Fruit fly (Drosophila melanogaster) whole organism, embryonic: Measurements from ENCODE around the gene Cpr67Fa1.
A peak's percentile ranks its signal among the peaks of the same experiment; 100 is the strongest.

Experiments used
- B-H1 ChIP-seq: fragments of 200-800 bp; sonication (Bioruptor generic); IDR thresholded peaks from 3 replicates; pipeline ENCODE4 v1.3.6; 2022; ENCODE audit warnings: missing biosample characterization, missing genetic modification characterization
- BtbVII ChIP-seq: fragments of 200-800 bp; sonication (Bioruptor generic); optimal IDR thresholded peaks from 3 replicates; lab custom pipeline; 2017; ENCODE audit warnings: missing biosample characterization, mild to moderate bottlenecking, missing genetic modification characterization
- Bteb2 ChIP-seq: fragments of 200-800 bp; sonication (Bioruptor generic); optimal IDR thresholded peaks from 2 replicates; lab custom pipeline; 2016; ENCODE audit warnings: missing biosample characterization, missing genetic modification characterization
- CG10147 ChIP-seq: fragments of 200-800 bp; sonication (Bioruptor generic); optimal IDR thresholded peaks from 2 replicates; lab custom pipeline; 2019; ENCODE audit warnings: missing biosample characterization, mild to moderate bottlenecking, missing genetic modification characterization, moderate library complexity
- CG10431 ChIP-seq: fragments of 200-800 bp; sonication (Bioruptor generic); optimal IDR thresholded peaks from 3 replicates; lab custom pipeline; 2018; ENCODE audit warnings: missing biosample characterization, mild to moderate bottlenecking, missing genetic modification characterization
- CG10565 ChIP-seq: fragments of 200-800 bp; sonication (Bioruptor generic); optimal IDR thresholded peaks from 3 replicates; lab custom pipeline; 2016; ENCODE audit warnings: missing biosample characterization, mild to moderate bottlenecking, missing genetic modification characterization
- CG12219 ChIP-seq: fragments of 200-800 bp; sonication (Bioruptor generic); optimal IDR thresholded peaks from 3 replicates; lab custom pipeline; 2018; ENCODE audit warnings: missing biosample characterization, mild to moderate bottlenecking, missing genetic modification characterization
- CG15011 ChIP-seq: fragments of 200-800 bp; sonication (Bioruptor generic); optimal IDR thresholded peaks from 3 replicates; lab custom pipeline; 2018; ENCODE audit warnings: missing biosample characterization, mild to moderate bottlenecking, missing genetic modification characterization
- CG15514 ChIP-seq: fragments of 200-800 bp; sonication (Bioruptor generic); optimal IDR thresholded peaks from 3 replicates; lab custom pipeline; 2017; ENCODE audit warnings: missing biosample characterization, missing genetic modification characterization, mild to moderate bottlenecking, moderate library complexity, missing genetic modification reagents
- CG1602 ChIP-seq: fragments of 200-800 bp; sonication (Bioruptor generic); optimal IDR thresholded peaks from 3 replicates; lab custom pipeline; 2016; ENCODE audit warnings: missing biosample characterization, missing genetic modification characterization
- CG16815 ChIP-seq: fragments of 200-800 bp; sonication (Bioruptor generic); optimal IDR thresholded peaks from 3 replicates; lab custom pipeline; 2017; ENCODE audit warnings: missing biosample characterization, mild to moderate bottlenecking, missing genetic modification characterization
- CG17829 ChIP-seq: fragments of 200-800 bp; optimal IDR thresholded peaks from 2 replicates; lab custom pipeline; 2019; ENCODE audit warnings: missing biosample characterization, mild to moderate bottlenecking, missing genetic modification characterization, moderate library complexity
- CG2199 ChIP-seq: fragments of 200-800 bp; sonication (Bioruptor generic); IDR thresholded peaks from 3 replicates; pipeline ENCODE4 v1.3.6; 2022; ENCODE audit warnings: missing biosample characterization, missing genetic modification characterization
- CG3163 ChIP-seq: fragments of 200-800 bp; sonication (Bioruptor generic); optimal IDR thresholded peaks from 3 replicates; lab custom pipeline; 2016; ENCODE audit warnings: missing biosample characterization, missing genetic modification characterization
- CG34376 ChIP-seq: fragments of 200-800 bp; sonication (Bioruptor generic); optimal IDR thresholded peaks from 2 replicates; lab custom pipeline; 2018; ENCODE audit warnings: missing biosample characterization, mild to moderate bottlenecking, missing genetic modification characterization
- CG6254 ChIP-seq: fragments of 200-800 bp; sonication (Bioruptor generic); optimal IDR thresholded peaks from 3 replicates; lab custom pipeline; 2017; ENCODE audit warnings: mild to moderate bottlenecking, missing biosample characterization, missing genetic modification reagents, missing genetic modification characterization
- CG6689 ChIP-seq: fragments of 200-800 bp; sonication (Bioruptor generic); IDR thresholded peaks from 2 replicates; pipeline ENCODE4 v1.3.6; 2022; ENCODE audit warnings: missing biosample characterization, missing genetic modification characterization
- CG9609 ChIP-seq: fragments of 200-800 bp; sonication (Bioruptor generic); optimal IDR thresholded peaks from 3 replicates; lab custom pipeline; 2016; ENCODE audit warnings: missing biosample characterization, missing genetic modification characterization
- CTCF ChIP-seq: fragments of 200-800 bp; sonication (Bioruptor generic); optimal IDR thresholded peaks from 2 replicates; lab custom pipeline; 2017; ENCODE audit warnings: missing biosample characterization, mild to moderate bottlenecking, missing genetic modification characterization, moderate library complexity
- D ChIP-seq, 2 experiments: fragments of 200-800 bp in 1 of 2; fragments of >200 bp in 1 of 2; sonication (Bioruptor generic) in 1 of 2; optimal IDR thresholded peaks; 2 replicates in 1 of 2; 3 replicates in 1 of 2; lab custom pipeline; 2017; ENCODE audit warnings: mild to moderate bottlenecking in 1 of 2, missing biosample characterization in 1 of 2, missing genetic modification characterization in 1 of 2, missing genetic modification reagents in 1 of 2
- Dip3 ChIP-seq: fragments of 200-800 bp; sonication (Bioruptor generic); optimal IDR thresholded peaks from 3 replicates; lab custom pipeline; 2016; ENCODE audit warnings: missing biosample characterization, missing genetic modification characterization
- Ets97D ChIP-seq: fragments of 200-800 bp; sonication (Bioruptor generic); optimal IDR thresholded peaks from 3 replicates; lab custom pipeline; 2016; ENCODE audit warnings: missing biosample characterization, missing genetic modification characterization
- Fer1 ChIP-seq: fragments of 200-800 bp; sonication (Bioruptor generic); optimal IDR thresholded peaks from 2 replicates; lab custom pipeline; 2017; ENCODE audit warnings: missing biosample characterization, mild to moderate bottlenecking, missing genetic modification characterization
- HLH4C ChIP-seq: fragments of 200-800 bp; sonication (Bioruptor generic); IDR thresholded peaks from 3 replicates; pipeline ENCODE4 v1.3.6; 2022; ENCODE audit warnings: missing biosample characterization, missing genetic modification characterization; ENCODE audit not compliant: partially characterized antibody
- Mad ChIP-seq: fragments of 200-800 bp; sonication (Bioruptor generic); optimal IDR thresholded peaks from 2 replicates; lab custom pipeline; 2016; ENCODE audit warnings: missing biosample characterization, missing genetic modification characterization
- Med ChIP-seq: fragments of 200-800 bp; sonication (Bioruptor generic); peaks from one replicate; lab custom pipeline; 2016; ENCODE audit warnings: missing biosample characterization, missing genetic modification characterization, mild to moderate bottlenecking, inconsistent platforms, moderate library complexity
- Oaz ChIP-seq: fragments of 200-800 bp; sonication (Bioruptor generic); IDR thresholded peaks from 2 replicates; pipeline ENCODE4 v1.3.6; 2022; ENCODE audit warnings: missing biosample characterization, missing genetic modification characterization
- Scr ChIP-seq: fragments of 200-800 bp; sonication (Bioruptor generic); IDR thresholded peaks from 2 replicates; pipeline ENCODE4 v1.3.6; 2022; ENCODE audit warnings: missing biosample characterization, missing genetic modification characterization; ENCODE audit not compliant: partially characterized antibody
- Sin3A ChIP-seq: fragments of >200 bp; optimal IDR thresholded peaks from 2 replicates; lab custom pipeline; 2018
- br ChIP-seq: fragments of >200 bp; optimal IDR thresholded peaks from 2 replicates; lab custom pipeline; 2017
- corto ChIP-seq: fragments of 200-800 bp; sonication (Bioruptor generic); optimal IDR thresholded peaks from 2 replicates; lab custom pipeline; 2016; ENCODE audit warnings: missing biosample characterization, mild to moderate bottlenecking, missing genetic modification characterization, moderate library complexity
- en ChIP-seq: fragments of 200-800 bp; sonication (Bioruptor generic); optimal IDR thresholded peaks from 2 replicates; lab custom pipeline; 2016; ENCODE audit warnings: missing biosample characterization, missing genetic modification characterization
- fd96Cb ChIP-seq: fragments of 200-800 bp; sonication (Bioruptor generic); optimal IDR thresholded peaks from 2 replicates; lab custom pipeline; 2018; ENCODE audit warnings: missing biosample characterization, mild to moderate bottlenecking, missing genetic modification characterization, moderate library complexity
- ham ChIP-seq: fragments of 200-800 bp; sonication (Bioruptor generic); IDR thresholded peaks from 2 replicates; pipeline ENCODE4 v1.3.6; 2022; ENCODE audit warnings: missing biosample characterization, missing genetic modification characterization
- ind ChIP-seq: fragments of 200-800 bp; sonication (Bioruptor generic); optimal IDR thresholded peaks from 3 replicates; lab custom pipeline; 2016; ENCODE audit warnings: missing biosample characterization, missing genetic modification characterization
- mld ChIP-seq: fragments of 200-800 bp; sonication (Bioruptor generic); IDR thresholded peaks from 3 replicates; pipeline ENCODE4 v1.3.6; 2022; ENCODE audit warnings: missing biosample characterization, missing genetic modification characterization; ENCODE audit not compliant: partially characterized antibody
- otp ChIP-seq: fragments of 200-800 bp; sonication (Bioruptor generic); IDR thresholded peaks from 3 replicates; pipeline ENCODE4, ENCODE4 v1.3.6; 2022; ENCODE audit warnings: missing biosample characterization, missing genetic modification characterization
- pan ChIP-seq, 4 experiments: fragments of >200 bp in 3 of 4; fragments of 200-800 bp in 1 of 4; sonication (Bioruptor generic) in 1 of 4; optimal IDR thresholded peaks in 3 of 4; IDR thresholded peaks in 1 of 4; 2 replicates each; pipeline versions ENCODE4 v1.3.6 to Lab custom; 2017 to 2022; ENCODE audit warnings: missing biosample characterization in 2 of 4, missing genetic modification characterization in 2 of 4, mixed read lengths in 1 of 4
- pum ChIP-seq: fragments of 200-800 bp; sonication (Bioruptor generic); optimal IDR thresholded peaks from 2 replicates; lab custom pipeline; 2016; ENCODE audit warnings: missing biosample characterization, missing genetic modification characterization
- sc ChIP-seq, 3 experiments: fragments of >200 bp in 2 of 3; fragments of 200-800 bp in 1 of 3; sonication (Bioruptor generic) in 1 of 3; optimal IDR thresholded peaks; 2 replicates in 2 of 3; 3 replicates in 1 of 3; lab custom pipeline; 2017; ENCODE audit warnings: mild to moderate bottlenecking in 1 of 3, missing biosample characterization in 1 of 3, missing genetic modification characterization in 1 of 3, missing genetic modification reagents in 1 of 3
- slou ChIP-seq: fragments of 200-800 bp; sonication (Bioruptor generic); optimal IDR thresholded peaks from 3 replicates; lab custom pipeline; 2016; ENCODE audit warnings: missing biosample characterization, missing genetic modification characterization
- sna ChIP-seq: fragments of 200-800 bp; sonication (Bioruptor generic); IDR thresholded peaks from 2 replicates; pipeline ENCODE4 v1.3.6; 2022; ENCODE audit warnings: missing biosample characterization, missing genetic modification characterization; ENCODE audit not compliant: partially characterized antibody
- sqz ChIP-seq: fragments of 200-800 bp; sonication (Bioruptor generic); optimal IDR thresholded peaks from 3 replicates; lab custom pipeline; 2018; ENCODE audit warnings: missing biosample characterization, mild to moderate bottlenecking, missing genetic modification characterization
- sug ChIP-seq: fragments of 200-800 bp; optimal IDR thresholded peaks from 2 replicates; lab custom pipeline; 2019; ENCODE audit warnings: missing biosample characterization, mild to moderate bottlenecking, missing genetic modification characterization, moderate library complexity
- tll ChIP-seq, 2 experiments: fragments of 200-800 bp in 1 of 2; fragments of >200 bp in 1 of 2; sonication (Bioruptor generic) in 1 of 2; optimal IDR thresholded peaks; 2 replicates each; lab custom pipeline; 2017 to 2019; ENCODE audit warnings: missing biosample characterization in 2 of 2, missing genetic modification characterization in 2 of 2, mild to moderate bottlenecking in 1 of 2, moderate library complexity in 1 of 2
- trh ChIP-seq: fragments of 200-800 bp; sonication (Bioruptor generic); optimal IDR thresholded peaks from 2 replicates; lab custom pipeline; 2016; ENCODE audit warnings: missing biosample characterization, missing genetic modification characterization
- twi ChIP-seq: fragments of 200-800 bp; optimal IDR thresholded peaks from 2 replicates; lab custom pipeline; 2019; ENCODE audit warnings: missing biosample characterization, mild to moderate bottlenecking, missing genetic modification characterization, moderate library complexity
- usp ChIP-seq: fragments of >200 bp; optimal IDR thresholded peaks from 2 replicates; lab custom pipeline; 2017; ENCODE audit warnings: missing biosample characterization, missing genetic modification characterization
- yki ChIP-seq: fragments of >200 bp; optimal IDR thresholded peaks from 3 replicates; lab custom pipeline; 2018
- zfh2 ChIP-seq: fragments of 200-800 bp; sonication (Bioruptor generic); optimal IDR thresholded peaks from 2 replicates; lab custom pipeline; 2016; ENCODE audit warnings: missing biosample characterization, missing genetic modification characterization

Cpr67Fa1 gene

DNA sequence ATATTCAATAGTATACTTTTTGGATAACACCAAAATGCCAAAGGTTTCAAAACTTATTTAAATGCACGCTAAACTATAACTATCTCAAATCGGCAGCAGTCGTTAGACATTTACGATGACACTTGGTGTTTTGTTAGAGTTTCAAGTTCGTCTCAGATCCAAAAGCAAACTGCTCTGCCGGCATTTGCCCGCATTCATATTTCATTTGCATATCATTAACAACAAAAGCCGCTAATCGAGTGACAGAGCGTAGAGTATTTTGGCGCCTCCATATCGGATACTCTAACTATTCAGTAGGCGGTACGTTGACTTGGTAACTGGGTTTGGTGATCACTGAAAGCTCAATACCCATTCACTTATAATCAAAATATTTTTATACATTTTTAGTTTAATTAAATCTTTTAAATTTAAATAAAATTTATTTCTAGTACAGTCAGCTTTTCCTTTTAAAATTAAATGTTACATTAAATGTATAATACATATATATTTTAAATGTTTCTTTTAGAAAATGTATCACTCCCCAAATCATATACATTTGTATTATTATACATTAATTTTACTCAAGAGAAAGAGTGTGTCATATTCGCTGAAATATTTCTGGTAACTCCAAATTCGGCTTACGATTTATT is 3.5 kb downstream of the Cpr67Fa1 start (continued):
- TF ChIP-seq CG10147, result peak; percentile 14
- TF ChIP-seq CG9609 (GFP tag; lab: Kevin White, UChicago), result no peak
- TF ChIP-seq tll (GFP tag; optimal IDR thresholded peaks at IDR 0.05; lab: Kevin White, UChicago), result no peak
- TF ChIP-seq twi, result no peak
- TF ChIP-seq sna (GFP tag; lab: Robert Waterston, UW), result no peak
- TF ChIP-seq BtbVII (GFP tag; lab: Kevin White, UChicago), result peak; percentile 2
- no peak for TF ChIP-seq corto
- no peak for TF ChIP-seq usp
- TF ChIP-seq HLH4C (GFP tag; lab: Robert Waterston, UW), result no peak
- TF ChIP-seq mld, result no peak
- no peak for TF ChIP-seq otp (GFP tag; lab: Robert Waterston, UW)
- no peak for TF ChIP-seq CG16815
- TF ChIP-seq Med, result peak; percentile 51
- TF ChIP-seq CG12219, result no peak
- TF ChIP-seq sqz (GFP tag; lab: Kevin White, UChicago), result peak; percentile 4
- TF ChIP-seq Oaz (GFP tag; lab: Robert Waterston, UW), result no peak
- no peak for TF ChIP-seq Bteb2 (GFP tag; lab: Kevin White, UChicago)
- TF ChIP-seq Mad (GFP tag; lab: Kevin White, UChicago), result no peak
- TF ChIP-seq CG10431 (GFP tag; lab: Kevin White, UChicago), result no peak
- no peak for TF ChIP-seq ham (GFP tag; lab: Robert Waterston, UW)
- TF ChIP-seq sc (optimal IDR thresholded peaks at IDR 0.05; lab: Kevin White, UChicago), result no peak
- TF ChIP-seq sc (GFP tag; optimal IDR thresholded peaks at IDR 0.05; lab: Kevin White, UChicago), result no peak
- TF ChIP-seq slou (GFP tag; lab: Kevin White, UChicago), result no peak
- TF ChIP-seq CG15514, result no peak
- TF ChIP-seq sug (tag; lab: Kevin White, UChicago), result peak; percentile 45
- peak; percentile 5 for TF ChIP-seq CTCF (GFP tag; lab: Kevin White, UChicago)
- peak; percentile 36 for TF ChIP-seq fd96Cb (tag; lab: Kevin White, UChicago)
- TF ChIP-seq Fer1 (GFP tag; lab: Kevin White, UChicago), result peak; percentile 15
- no peak for TF ChIP-seq en (GFP tag; lab: Kevin White, UChicago)
- 0 out of 3 replicates have a peak, but pooled peaks have one; percentile 36 for TF ChIP-seq CG2199 (GFP tag; lab: Robert Waterston, UW)
- peak; percentile 56 for TF ChIP-seq CG17829 (tag; lab: Kevin White, UChicago)
- TF ChIP-seq CG3163, result no peak
- no peak for TF ChIP-seq CG34376 (GFP tag; lab: Kevin White, UChicago)
- no peak for TF ChIP-seq CG15011 (GFP tag; lab: Kevin White, UChicago)
- no peak for TF ChIP-seq CG1602 (GFP tag; lab: Kevin White, UChicago)
- no peak for TF ChIP-seq Ets97D (GFP tag; lab: Kevin White, UChicago)
- no peak for TF ChIP-seq trh
- TF ChIP-seq Sin3A (lab: Kevin White, UChicago), result no peak
- TF ChIP-seq CG6254, result no peak
- no peak for TF ChIP-seq yki (lab: Kevin White, UChicago)
- no peak for TF ChIP-seq pum (GFP tag; lab: Kevin White, UChicago)
- TF ChIP-seq D (optimal IDR thresholded peaks at IDR 0.05; lab: Kevin White, UChicago), result no peak
- TF ChIP-seq D (GFP tag; optimal IDR thresholded peaks at IDR 0.05; lab: Kevin White, UChicago), result peak; percentile 39
- no peak for TF ChIP-seq CG10565
- TF ChIP-seq pan (optimal IDR thresholded peaks at IDR 0.05; lab: Kevin White, UChicago), result no peak
- TF ChIP-seq pan (GFP tag; optimal IDR thresholded peaks at IDR 0.05 in 1 of 2, IDR thresholded peaks at IDR 0.05 in 1 of 2), result peak in 1 of 2 experiments; percentile 6
- TF ChIP-seq Dip3 (GFP tag; lab: Kevin White, UChicago), result no peak
- no peak for TF ChIP-seq B-H1 (GFP tag; lab: Robert Waterston, UW)
- TF ChIP-seq CG6689 (GFP tag; lab: Robert Waterston, UW), result no peak
- TF ChIP-seq ind (GFP tag; lab: Kevin White, UChicago), result peak; percentile 30
- no peak for TF ChIP-seq zfh2 (GFP tag; lab: Kevin White, UChicago)
- TF ChIP-seq br (lab: Kevin White, UChicago), result no peak
- TF ChIP-seq Scr (GFP tag; lab: Robert Waterston, UW), result no peak
